Fruit fly (Drosophila melanogaster) whole organism, embryonic: ENCODE measurements around the gene crol.

Experiments used
- Blimp-1 ChIP-seq: fragments of 200-800 bp; sonication (Bioruptor generic); optimal IDR thresholded peaks from 3 replicates; lab custom pipeline; 2018; ENCODE audit warnings: missing biosample characterization, missing genetic modification characterization, mild to moderate bottlenecking, moderate library complexity, missing genetic modification reagents
- CG10274 ChIP-seq: fragments of 200-800 bp; sonication (Bioruptor generic); optimal IDR thresholded peaks from 3 replicates; lab custom pipeline; 2017; ENCODE audit warnings: missing biosample characterization, mild to moderate bottlenecking, missing genetic modification characterization
- CG11085 ChIP-seq: fragments of 200-800 bp; sonication (Bioruptor generic); IDR thresholded peaks from 2 replicates; pipeline ENCODE4 v1.3.6; 2022; ENCODE audit warnings: missing biosample characterization, missing genetic modification characterization
- CG2120 ChIP-seq: fragments of 200-800 bp; sonication (Bioruptor generic); optimal IDR thresholded peaks from 3 replicates; lab custom pipeline; 2016; ENCODE audit warnings: missing biosample characterization, missing genetic modification characterization
- CG2678 ChIP-seq: fragments of 200-800 bp; sonication (Bioruptor generic); optimal IDR thresholded peaks from 3 replicates; lab custom pipeline; 2019; ENCODE audit warnings: missing biosample characterization, mild to moderate bottlenecking, missing genetic modification characterization, moderate library complexity
- CG30431 ChIP-seq: fragments of 200-800 bp; sonication (Bioruptor generic); optimal IDR thresholded peaks from 2 replicates; lab custom pipeline; 2017; ENCODE audit warnings: missing biosample characterization, missing genetic modification characterization
- CG32532 ChIP-seq: fragments of 200-800 bp; sonication (Bioruptor generic); IDR thresholded peaks from 2 replicates; pipeline ENCODE4 v1.3.6; 2022; ENCODE audit warnings: missing biosample characterization, missing genetic modification characterization
- CG3281 ChIP-seq: fragments of 200-800 bp; sonication (Bioruptor generic); optimal IDR thresholded peaks from 3 replicates; lab custom pipeline; 2017; ENCODE audit warnings: missing biosample characterization, mild to moderate bottlenecking, missing genetic modification characterization
- CG5180 ChIP-seq: fragments of 200-800 bp; sonication (Bioruptor generic); optimal IDR thresholded peaks from 3 replicates; lab custom pipeline; 2017; ENCODE audit warnings: missing biosample characterization, missing genetic modification characterization, mild to moderate bottlenecking, moderate library complexity, missing genetic modification reagents
- CG5953 ChIP-seq: fragments of 200-800 bp; sonication (Bioruptor generic); IDR thresholded peaks from 2 replicates; pipeline ENCODE4 v1.3.6; 2022; ENCODE audit warnings: missing biosample characterization, missing genetic modification characterization
- CG6654 ChIP-seq: fragments of 200-800 bp; sonication (Bioruptor generic); optimal IDR thresholded peaks from 2 replicates; lab custom pipeline; 2017; ENCODE audit warnings: missing biosample characterization, mild to moderate bottlenecking, missing genetic modification characterization
- CG6683 ChIP-seq: fragments of 200-800 bp; sonication (Bioruptor generic); optimal IDR thresholded peaks from 2 replicates; lab custom pipeline; 2017; ENCODE audit warnings: missing biosample characterization, mild to moderate bottlenecking, missing genetic modification characterization, missing genetic modification reagents
- CG7839 ChIP-seq: fragments of 200-800 bp; sonication (Bioruptor generic); optimal IDR thresholded peaks from 3 replicates; lab custom pipeline; 2018; ENCODE audit warnings: missing biosample characterization, mild to moderate bottlenecking, missing genetic modification characterization, moderate library complexity
- CG7987 ChIP-seq: fragments of 200-800 bp; sonication (Bioruptor generic); optimal IDR thresholded peaks from 2 replicates; lab custom pipeline; 2018; ENCODE audit warnings: missing biosample characterization, mild to moderate bottlenecking, missing genetic modification characterization, moderate library complexity
- CG8359 ChIP-seq: fragments of 200-800 bp; sonication (Bioruptor generic); optimal IDR thresholded peaks from 2 replicates; lab custom pipeline; 2017; ENCODE audit warnings: missing biosample characterization, mild to moderate bottlenecking, missing genetic modification characterization, borderline replicate concordance
- CTCF ChIP-seq: fragments of 200-800 bp; sonication (Bioruptor generic); optimal IDR thresholded peaks from 2 replicates; lab custom pipeline; 2017; ENCODE audit warnings: missing biosample characterization, mild to moderate bottlenecking, missing genetic modification characterization, moderate library complexity
- Doc2 ChIP-seq: fragments of 200-800 bp; sonication (Bioruptor generic); IDR thresholded peaks from 2 replicates; pipeline ENCODE4 v1.3.6; 2022; ENCODE audit warnings: missing biosample characterization, missing genetic modification characterization
- Hand ChIP-seq: fragments of 200-800 bp; sonication (Bioruptor generic); optimal IDR thresholded peaks from 2 replicates; lab custom pipeline; 2017; ENCODE audit warnings: mild to moderate bottlenecking, missing biosample characterization, missing genetic modification reagents, missing genetic modification characterization
- HmgD ChIP-seq: fragments of 200-800 bp; sonication (Bioruptor generic); optimal IDR thresholded peaks from 3 replicates; lab custom pipeline; 2016; ENCODE audit warnings: missing biosample characterization, missing genetic modification characterization
- Hmr ChIP-seq: fragments of 200-800 bp; sonication (Bioruptor generic); optimal IDR thresholded peaks from 3 replicates; lab custom pipeline; 2017; ENCODE audit warnings: mild to moderate bottlenecking, missing biosample characterization, missing genetic modification reagents, missing genetic modification characterization
- MESR4 ChIP-seq: fragments of 200-800 bp; sonication (Bioruptor generic); optimal IDR thresholded peaks from 2 replicates; lab custom pipeline; 2018; ENCODE audit warnings: missing biosample characterization, mild to moderate bottlenecking, missing genetic modification characterization, moderate library complexity
- MTF-1 ChIP-seq: fragments of 200-800 bp; sonication (Bioruptor generic); optimal IDR thresholded peaks from 2 replicates; lab custom pipeline; 2018; ENCODE audit warnings: missing biosample characterization, mild to moderate bottlenecking, missing genetic modification characterization, borderline replicate concordance
- Meics ChIP-seq: fragments of 200-800 bp; sonication (Bioruptor generic); optimal IDR thresholded peaks from 2 replicates; lab custom pipeline; 2017; ENCODE audit warnings: missing biosample characterization, mild to moderate bottlenecking, missing genetic modification characterization
- Myb ChIP-seq: fragments of 200-800 bp; sonication (Bioruptor generic); optimal IDR thresholded peaks from 2 replicates; lab custom pipeline; 2016; ENCODE audit warnings: missing biosample characterization, missing genetic modification characterization
- Nf-YA ChIP-seq: fragments of 200-800 bp; sonication (Bioruptor generic); IDR thresholded peaks from 2 replicates; pipeline ENCODE4 v1.3.6; 2022; ENCODE audit warnings: missing biosample characterization, missing genetic modification characterization
- Six4 ChIP-seq: fragments of 200-800 bp; sonication (Bioruptor generic); optimal IDR thresholded peaks from 2 replicates; lab custom pipeline; 2016; ENCODE audit warnings: missing biosample characterization, missing genetic modification characterization
- Sox102F ChIP-seq: fragments of 200-800 bp; sonication (Bioruptor generic); optimal IDR thresholded peaks from 2 replicates; lab custom pipeline; 2018; ENCODE audit warnings: missing biosample characterization, mild to moderate bottlenecking, missing genetic modification characterization, moderate library complexity
- Usf ChIP-seq: fragments of 200-800 bp; sonication (Bioruptor generic); optimal IDR thresholded peaks from 2 replicates; lab custom pipeline; 2017; ENCODE audit warnings: missing genotype, missing biosample characterization, missing genetic modification characterization
- ato ChIP-seq: fragments of 200-800 bp; sonication (Bioruptor generic); IDR thresholded peaks from 2 replicates; pipeline ENCODE4 v1.3.6; 2022; ENCODE audit warnings: missing biosample characterization, missing genetic modification characterization; ENCODE audit not compliant: partially characterized antibody
- cad ChIP-seq: fragments of >200 bp; optimal IDR thresholded peaks from 2 replicates; lab custom pipeline; 2017; ENCODE audit warnings: missing biosample characterization, missing genetic modification characterization
- crol ChIP-seq: fragments of 200-800 bp; sonication (Bioruptor generic); IDR thresholded peaks from 2 replicates; pipeline ENCODE4 v1.3.6; 2022; ENCODE audit warnings: missing biosample characterization, missing genetic modification characterization
- cwo ChIP-seq: fragments of 200-800 bp; sonication (Bioruptor generic); optimal IDR thresholded peaks from 3 replicates; lab custom pipeline; 2017; ENCODE audit warnings: missing biosample characterization, missing genetic modification characterization, mild to moderate bottlenecking, moderate library complexity, missing genetic modification reagents
- dysf ChIP-seq: fragments of 200-800 bp; sonication (Bioruptor generic); IDR thresholded peaks from 3 replicates; pipeline ENCODE4 v1.3.6; 2022; ENCODE audit warnings: missing biosample characterization, missing genetic modification characterization
- gce ChIP-seq: fragments of 200-800 bp; sonication (Bioruptor generic); IDR thresholded peaks from 3 replicates; pipeline ENCODE4 v1.3.6; 2022; ENCODE audit warnings: missing biosample characterization, missing genetic modification characterization
- ind ChIP-seq: fragments of 200-800 bp; sonication (Bioruptor generic); optimal IDR thresholded peaks from 3 replicates; lab custom pipeline; 2016; ENCODE audit warnings: missing biosample characterization, missing genetic modification characterization
- lab ChIP-seq: fragments of 200-800 bp; sonication (Bioruptor generic); optimal IDR thresholded peaks from 3 replicates; lab custom pipeline; 2017; ENCODE audit warnings: missing biosample characterization, missing genetic modification characterization, mild to moderate bottlenecking, moderate library complexity, missing genetic modification reagents
- pan ChIP-seq, 4 experiments: fragments of >200 bp in 3 of 4; fragments of 200-800 bp in 1 of 4; sonication (Bioruptor generic) in 1 of 4; optimal IDR thresholded peaks in 3 of 4; IDR thresholded peaks in 1 of 4; 2 replicates each; pipeline versions ENCODE4 v1.3.6 to Lab custom; 2017 to 2022; ENCODE audit warnings: missing biosample characterization in 2 of 4, missing genetic modification characterization in 2 of 4, mixed read lengths in 1 of 4
- pum ChIP-seq: fragments of 200-800 bp; sonication (Bioruptor generic); optimal IDR thresholded peaks from 2 replicates; lab custom pipeline; 2016; ENCODE audit warnings: missing biosample characterization, missing genetic modification characterization
- repo ChIP-seq: fragments of 200-800 bp; sonication (Bioruptor generic); optimal IDR thresholded peaks from 2 replicates; lab custom pipeline; 2016; ENCODE audit warnings: missing biosample characterization, missing genetic modification characterization
- row ChIP-seq: fragments of 200-800 bp; sonication (Bioruptor generic); IDR thresholded peaks from 3 replicates; pipeline ENCODE4 v1.3.6; 2022; ENCODE audit warnings: missing biosample characterization, missing genetic modification characterization
- sc ChIP-seq, 3 experiments: fragments of >200 bp in 2 of 3; fragments of 200-800 bp in 1 of 3; sonication (Bioruptor generic) in 1 of 3; optimal IDR thresholded peaks; 2 replicates in 2 of 3; 3 replicates in 1 of 3; lab custom pipeline; 2017; ENCODE audit warnings: mild to moderate bottlenecking in 1 of 3, missing biosample characterization in 1 of 3, missing genetic modification characterization in 1 of 3, missing genetic modification reagents in 1 of 3
- scrt ChIP-seq: fragments of 200-800 bp; sonication (Bioruptor generic); optimal IDR thresholded peaks from 2 replicates; lab custom pipeline; 2018; ENCODE audit warnings: missing biosample characterization, mild to moderate bottlenecking, missing genetic modification characterization, moderate library complexity
- sim ChIP-seq: fragments of 200-800 bp; sonication (Bioruptor generic); IDR thresholded peaks from 2 replicates; pipeline ENCODE4 v1.3.6; 2022; ENCODE audit warnings: missing biosample characterization, missing genetic modification characterization
- sima ChIP-seq: fragments of 200-800 bp; sonication (Bioruptor generic); optimal IDR thresholded peaks from 2 replicates; lab custom pipeline; 2016; ENCODE audit warnings: missing biosample characterization, missing genetic modification characterization
- sr ChIP-seq: fragments of 200-800 bp; sonication (Bioruptor generic); IDR thresholded peaks from 3 replicates; pipeline ENCODE4 v1.3.6; 2022; ENCODE audit warnings: missing biosample characterization, missing genetic modification characterization
- stc ChIP-seq: fragments of 200-800 bp; sonication (Bioruptor generic); IDR thresholded peaks from 2 replicates; pipeline ENCODE4 v1.3.6; 2022; ENCODE audit warnings: missing biosample characterization, missing genetic modification characterization
- usp ChIP-seq: fragments of >200 bp; optimal IDR thresholded peaks from 2 replicates; lab custom pipeline; 2017; ENCODE audit warnings: missing biosample characterization, missing genetic modification characterization
- yki ChIP-seq: fragments of >200 bp; optimal IDR thresholded peaks from 3 replicates; lab custom pipeline; 2018
- zf30C ChIP-seq: fragments of 200-800 bp; sonication (Bioruptor generic); optimal IDR thresholded peaks from 3 replicates; lab custom pipeline; 2018; ENCODE audit warnings: missing biosample characterization, mild to moderate bottlenecking, missing genetic modification characterization

The crol gene

dm6 chr2L:11812781-11813664 lies 3.8 kb upstream of the crol start:
- TF ChIP-seq CG5180 (GFP tag; lab: Kevin White, UChicago) = no peak
- TF ChIP-seq Six4 (GFP tag; lab: Kevin White, UChicago) = no peak
- TF ChIP-seq sima (GFP tag; lab: Kevin White, UChicago) = no peak
- TF ChIP-seq zf30C (GFP tag; lab: Kevin White, UChicago) = no peak
- no peak for TF ChIP-seq sim (GFP tag; lab: Robert Waterston, UW)
- TF ChIP-seq CG2120 (GFP tag; lab: Kevin White, UChicago) = no peak
- TF ChIP-seq CG7987 (GFP tag; lab: Kevin White, UChicago) = no peak
- peak; percentile 32 for TF ChIP-seq lab (GFP tag; lab: Kevin White, UChicago)
- TF ChIP-seq CG32532 (GFP tag; lab: Robert Waterston, UW) = 0 out of 2 replicates have a peak, but pooled peaks have one; percentile 19
- TF ChIP-seq CG11085 (GFP tag; lab: Robert Waterston, UW) = no peak
- no peak for TF ChIP-seq gce
- TF ChIP-seq CTCF (GFP tag; lab: Kevin White, UChicago) = no peak
- TF ChIP-seq CG8359 (GFP tag; lab: Kevin White, UChicago) = no peak
- peak; percentile 85 for TF ChIP-seq crol
- TF ChIP-seq Nf-YA (GFP tag; lab: Robert Waterston, UW) = no peak
- TF ChIP-seq stc (GFP tag; lab: Robert Waterston, UW) = no peak
- TF ChIP-seq HmgD (GFP tag; lab: Kevin White, UChicago) = no peak
- TF ChIP-seq usp (GFP tag; lab: Kevin White, UChicago) = no peak
- no peak for TF ChIP-seq yki
- no peak for TF ChIP-seq Hmr (GFP tag; lab: Kevin White, UChicago)
- TF ChIP-seq cwo (GFP tag; lab: Kevin White, UChicago) = no peak
- TF ChIP-seq CG30431 = no peak
- TF ChIP-seq Usf = no peak
- TF ChIP-seq ato = no peak
- no peak for TF ChIP-seq CG6654 (GFP tag; lab: Kevin White, UChicago)
- peak; percentile 11 for TF ChIP-seq Meics (GFP tag; lab: Kevin White, UChicago)
- no peak for TF ChIP-seq sr
- TF ChIP-seq pum (GFP tag; lab: Kevin White, UChicago) = no peak
- no peak for TF ChIP-seq Hand (GFP tag; lab: Kevin White, UChicago)
- no peak for TF ChIP-seq Myb (GFP tag; lab: Kevin White, UChicago)
- no peak for TF ChIP-seq sc (optimal IDR thresholded peaks at IDR 0.05; lab: Kevin White, UChicago)
- TF ChIP-seq sc (GFP tag; optimal IDR thresholded peaks at IDR 0.05; lab: Kevin White, UChicago) = no peak
- TF ChIP-seq scrt (GFP tag; lab: Kevin White, UChicago) = no peak
- TF ChIP-seq CG5953 = no peak
- TF ChIP-seq CG10274 (GFP tag; lab: Kevin White, UChicago) = no peak
- TF ChIP-seq Sox102F = no peak
- peak; percentile 8 for TF ChIP-seq CG7839 (tag; lab: Kevin White, UChicago)
- TF ChIP-seq MTF-1 (GFP tag; lab: Kevin White, UChicago) = no peak
- no peak for TF ChIP-seq Doc2 (GFP tag; lab: Robert Waterston, UW)
- TF ChIP-seq dysf (GFP tag; lab: Robert Waterston, UW) = no peak
- TF ChIP-seq CG3281 (GFP tag; lab: Kevin White, UChicago) = peak; percentile 15
- TF ChIP-seq MESR4 (GFP tag; lab: Kevin White, UChicago) = peak; percentile 91
- TF ChIP-seq ind = no peak
- TF ChIP-seq CG2678 (tag; lab: Kevin White, UChicago) = peak; percentile 15
- no peak for TF ChIP-seq pan (optimal IDR thresholded peaks at IDR 0.05; lab: Kevin White, UChicago)
- TF ChIP-seq pan (GFP tag; optimal IDR thresholded peaks at IDR 0.05 in 1 of 2, IDR thresholded peaks at IDR 0.05 in 1 of 2) = no peak
- 0 out of 3 replicates have a peak, but pooled peaks have one; percentile 17 for TF ChIP-seq row
- TF ChIP-seq repo = no peak
- TF ChIP-seq Blimp-1 (GFP tag; lab: Kevin White, UChicago) = no peak
- TF ChIP-seq CG6683 (GFP tag; lab: Kevin White, UChicago) = no peak
- TF ChIP-seq cad (GFP tag; lab: Kevin White, UChicago) = no peak
